Worm (Caenorhabditis elegans): ENCODE measurements around the gene dsh-1.

Gene dsh-1

DNA sequence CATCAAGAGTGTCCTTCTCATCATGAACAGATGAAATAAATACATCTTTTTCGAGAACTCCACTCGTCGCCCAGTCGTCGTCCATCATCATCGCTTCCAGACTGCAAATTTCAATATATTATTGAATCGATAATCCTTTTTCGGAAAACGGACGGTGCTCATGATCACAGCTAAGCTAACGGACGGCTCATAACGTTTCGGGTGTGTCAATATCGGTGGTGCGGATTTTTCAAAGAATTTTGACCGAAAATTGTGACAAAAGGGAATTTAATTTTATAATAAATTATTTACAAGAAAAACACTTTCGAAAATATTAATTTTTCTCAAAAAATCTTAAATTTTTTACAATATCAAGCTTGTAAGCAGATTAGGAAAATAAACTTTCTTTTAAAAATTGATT lies 37.7 kb downstream of the dsh-1 start, which contains the start of gene crh-2:
Gene crh-2, minus strand, starts transcription at position 101 of the 400 bp plus-strand sequence.
- no peak for TF ChIP-seq flh-1 (GFP tag; optimal IDR thresholded peaks at IDR 0.05)
- no peak for TF ChIP-seq mls-2 (tag; optimal IDR thresholded peaks at IDR 0.05)
- no peak for TF ChIP-seq bed-3 (GFP tag; optimal IDR thresholded peaks at IDR 0.05)
- TF ChIP-seq cnd-1 (tag; optimal IDR thresholded peaks at IDR 0.05): no peak
- TF ChIP-seq nhr-76 (tag; optimal IDR thresholded peaks at IDR 0.05): no peak
- TF ChIP-seq sem-2 (GFP tag; optimal IDR thresholded peaks at IDR 0.05): no peak
- no peak for TF ChIP-seq ceh-83 (GFP tag; optimal IDR thresholded peaks at IDR 0.05)
- no peak for TF ChIP-seq nhr-237 (tag; optimal IDR thresholded peaks at IDR 0.05)
- no peak for TF ChIP-seq unc-39 (tag; optimal IDR thresholded peaks at IDR 0.05)
- no peak for TF ChIP-seq lin-13 (tag; optimal IDR thresholded peaks at IDR 0.05)
- TF ChIP-seq blmp-1 (tag; optimal IDR thresholded peaks at IDR 0.05): no peak

ce11 chrII:5186870-5187269 lies 38.3 kb downstream of the dsh-1 start:
- TF ChIP-seq tbx-8 (GFP tag; optimal IDR thresholded peaks at IDR 0.05): no peak
- TF ChIP-seq flh-1 (GFP tag; optimal IDR thresholded peaks at IDR 0.05): no peak
- no peak for TF ChIP-seq mls-2 (tag; optimal IDR thresholded peaks at IDR 0.05)
- TF ChIP-seq nhr-12 (tag; optimal IDR thresholded peaks at IDR 0.05): no peak
- TF ChIP-seq unc-39 (tag; optimal IDR thresholded peaks at IDR 0.05): no peak
- TF ChIP-seq blmp-1 (tag; optimal IDR thresholded peaks at IDR 0.05): no peak
- no peak for TF ChIP-seq sptf-1 (tag; optimal IDR thresholded peaks at IDR 0.05)
- TF ChIP-seq elt-3 (tag; optimal IDR thresholded peaks at IDR 0.05): no peak
- no peak for TF ChIP-seq sem-2 (GFP tag; optimal IDR thresholded peaks at IDR 0.05)
- no peak for TF ChIP-seq ceh-83 (GFP tag; optimal IDR thresholded peaks at IDR 0.05)
- no peak for TF ChIP-seq drap-1 (GFP tag; optimal IDR thresholded peaks at IDR 0.05)
- no peak for TF ChIP-seq M03D4.4 (tag; optimal IDR thresholded peaks at IDR 0.05)
- TF ChIP-seq snpc-4 (tag; optimal IDR thresholded peaks at IDR 0.05): no peak
- no peak for TF ChIP-seq nhr-28 (tag; optimal IDR thresholded peaks at IDR 0.05)
- no peak for TF ChIP-seq unc-62 (GFP tag; optimal IDR thresholded peaks at IDR 0.05)

ce11 chrII:5185955-5186539 lies 39.1 kb downstream of the dsh-1 start:
- TF ChIP-seq ztf-11 (tag; optimal IDR thresholded peaks at IDR 0.05) (no peak), tbx-8 (GFP tag; optimal IDR thresholded peaks at IDR 0.05) (no peak), nhr-2 (tag; optimal IDR thresholded peaks at IDR 0.05) (no peak), unc-62 (GFP tag; optimal IDR thresholded peaks at IDR 0.05) (no peak), nhr-12 (tag; optimal IDR thresholded peaks at IDR 0.05) (no peak), cnd-1 (tag; optimal IDR thresholded peaks at IDR 0.05) (no peak)

- TF ChIP-seq mls-2 (tag; optimal IDR thresholded peaks at IDR 0.05) (no peak), blmp-1 (tag; optimal IDR thresholded peaks at IDR 0.05) (no peak), mab-5 (tag; optimal IDR thresholded peaks at IDR 0.05) (no peak), unc-39 (tag; optimal IDR thresholded peaks at IDR 0.05) (no peak), lsy-2 (tag; optimal IDR thresholded peaks at IDR 0.05) (no peak), M03D4.4 (tag; optimal IDR thresholded peaks at IDR 0.05) (no peak), sptf-1 (tag; optimal IDR thresholded peaks at IDR 0.05) (no peak), snpc-4 (tag; optimal IDR thresholded peaks at IDR 0.05) (no peak), hlh-1 (tag; optimal IDR thresholded peaks at IDR 0.05) (no peak), nhr-76 (tag; optimal IDR thresholded peaks at IDR 0.05) (no peak), nhr-28 (tag; optimal IDR thresholded peaks at IDR 0.05) (no peak), pha-4 (tag; optimal IDR thresholded peaks at IDR 0.05) (no peak), mep-1 (tag; optimal IDR thresholded peaks at IDR 0.05) (no peak), flh-1 (GFP tag; optimal IDR thresholded peaks at IDR 0.05) (no peak), ceh-39 (tag; optimal IDR thresholded peaks at IDR 0.05) (no peak), tbx-8 (GFP tag; optimal IDR thresholded peaks at IDR 0.05) (no peak), elt-1 (tag; optimal IDR thresholded peaks at IDR 0.05; ENCODE audit: borderline replicate concordance, insufficient read depth) (no peak), unc-62 (GFP tag; optimal IDR thresholded peaks at IDR 0.05) (no peak)
Measured at ce11 chrII:5184661-5185545, 40.3 kb downstream of the dsh-1 start.

ce11 chrII:5183207-5183606 lies 42.0 kb downstream of the dsh-1 start:
- TF ChIP-seq elt-3 (tag; optimal IDR thresholded peaks at IDR 0.05) (no peak), mls-2 (tag; optimal IDR thresholded peaks at IDR 0.05) (no peak), nhr-237 (tag; optimal IDR thresholded peaks at IDR 0.05) (no peak), sem-2 (GFP tag; optimal IDR thresholded peaks at IDR 0.05) (no peak), mab-5 (tag; optimal IDR thresholded peaks at IDR 0.05) (no peak), hlh-1 (tag; optimal IDR thresholded peaks at IDR 0.05) (no peak), elt-1 (tag; optimal IDR thresholded peaks at IDR 0.05; ENCODE audit: borderline replicate concordance, insufficient read depth) (no peak), ceh-43 (GFP tag; optimal IDR thresholded peaks at IDR 0.05) (no peak), cnd-1 (tag; optimal IDR thresholded peaks at IDR 0.05) (no peak), bed-3 (GFP tag; optimal IDR thresholded peaks at IDR 0.05) (no peak), snpc-4 (tag; optimal IDR thresholded peaks at IDR 0.05) (no peak), ztf-11 (tag; optimal IDR thresholded peaks at IDR 0.05) (no peak), nhr-28 (tag; optimal IDR thresholded peaks at IDR 0.05) (no peak), unc-62 (GFP tag; optimal IDR thresholded peaks at IDR 0.05) (no peak), unc-39 (tag; optimal IDR thresholded peaks at IDR 0.05) (no peak), unc-120 (tag; optimal IDR thresholded peaks at IDR 0.05; ENCODE audit: poor library complexity, severe bottlenecking) (no peak), tbx-8 (GFP tag; optimal IDR thresholded peaks at IDR 0.05) (no peak), lin-32 (GFP tag; optimal IDR thresholded peaks at IDR 0.05) (no peak), mep-1 (tag; optimal IDR thresholded peaks at IDR 0.05) (no peak), nhr-12 (tag; optimal IDR thresholded peaks at IDR 0.05) (no peak)
